Worm (Caenorhabditis elegans) whole organism, L4 larva: ENCODE measurements around the gene Y66C5A.2.

ENCODE experiments used
- ZK546.5 ChIP-seq, 2 experiments: sonication (generic microtip); optimal IDR thresholded peaks; 2 replicates each; lab custom pipeline; 2017; ENCODE audit warnings: missing biosample characterization in 2 of 2, missing genetic modification characterization in 2 of 2
- ceh-82 ChIP-seq: sonication (generic microtip); optimal IDR thresholded peaks from 2 replicates; lab custom pipeline; 2017; ENCODE audit warnings: missing biosample characterization, missing genetic modification characterization
- fkh-10 ChIP-seq: fragments of 150-350 bp; optimal IDR thresholded peaks from 2 replicates; lab custom pipeline; 2014; ENCODE audit warnings: missing biosample characterization, missing genetic modification reagents, missing genetic modification characterization
- fos-1 ChIP-seq: fragments of 150-350 bp; optimal IDR thresholded peaks from 2 replicates; lab custom pipeline; 2014; ENCODE audit warnings: missing biosample characterization, missing genetic modification characterization
- lin-13 ChIP-seq: fragments of 150-350 bp; optimal IDR thresholded peaks from 2 replicates; lab custom pipeline; 2014; ENCODE audit warnings: missing biosample characterization, missing genetic modification reagents, missing genetic modification characterization
- mdt-29 ChIP-seq: fragments of 200-800 bp; sonication (Bioruptor generic); IDR thresholded peaks from 2 replicates; pipeline ENCODE4 v1.3.6; 2022; ENCODE audit warnings: missing genetic modification reagents, missing genetic modification characterization, missing compliant biosample characterization
- mep-1 ChIP-seq: fragments of 150-350 bp; sonication (generic microtip); optimal IDR thresholded peaks from 3 replicates; lab custom pipeline; 2014; ENCODE audit warnings: missing biosample characterization, missing genetic modification characterization
- mxl-3 ChIP-seq: fragments of 200-800 bp; sonication (Bioruptor generic); optimal IDR thresholded peaks from 2 replicates; lab custom pipeline; 2018; ENCODE audit warnings: mild to moderate bottlenecking, missing genetic modification characterization, missing compliant biosample characterization
- nhr-28 ChIP-seq: fragments of 150-350 bp; optimal IDR thresholded peaks from 2 replicates; lab custom pipeline; 2014; ENCODE audit warnings: missing biosample characterization, missing genetic modification characterization
- nhr-77 ChIP-seq: fragments of 150-350 bp; optimal IDR thresholded peaks from 2 replicates; lab custom pipeline; 2014; ENCODE audit warnings: missing biosample characterization, missing genetic modification characterization
- php-3 ChIP-seq: fragments of 200-800 bp; sonication (Bioruptor generic); IDR thresholded peaks from 2 replicates; pipeline ENCODE4 v1.3.6; 2022; ENCODE audit warnings: missing genetic modification reagents, missing genetic modification characterization, missing compliant biosample characterization
- skn-1 ChIP-seq: fragments of 150-350 bp; optimal IDR thresholded peaks from 2 replicates; lab custom pipeline; 2014; ENCODE audit warnings: missing biosample characterization, missing genetic modification characterization
- tra-1 ChIP-seq: fragments of 200-800 bp; sonication (Bioruptor generic); IDR thresholded peaks from 2 replicates; pipeline ENCODE4 v1.3.6; 2022; ENCODE audit warnings: missing genetic modification reagents, missing genetic modification characterization, missing compliant biosample characterization

DNA sequence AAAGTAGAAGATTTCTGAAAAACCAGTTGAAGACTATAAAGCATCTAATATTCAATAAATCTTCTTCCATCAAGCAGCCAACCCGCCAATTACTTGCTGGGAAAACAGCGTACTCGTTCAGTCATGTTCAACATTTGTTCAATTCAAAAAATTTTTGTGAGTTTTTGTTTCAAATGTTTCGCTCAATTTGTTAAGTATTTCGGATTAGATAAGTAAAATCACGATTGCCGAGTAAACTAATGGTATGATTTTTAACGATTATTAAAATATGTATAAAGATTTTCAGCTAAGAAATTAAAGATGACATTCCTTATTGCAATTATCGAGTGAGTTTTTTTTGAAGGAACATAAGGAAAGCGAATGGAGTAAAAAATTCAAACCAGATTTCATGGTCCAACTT lies 10.2 kb downstream of the Y66C5A.2 start, which contains the start of gene M163.10:
- no peak for TF ChIP-seq lin-13
- TF ChIP-seq mdt-29, result no peak
- TF ChIP-seq mep-1 (tag; lab: Kevin White, UChicago), result no peak
- TF ChIP-seq fkh-10 (GFP tag; lab: Kevin White, UChicago), result no peak
- TF ChIP-seq nhr-77 (tag; lab: Kevin White, UChicago), result no peak
- TF ChIP-seq php-3 (GFP tag; lab: Robert Waterston, UW), result no peak
- no peak for TF ChIP-seq ZK546.5 (tag; optimal IDR thresholded peaks at IDR 0.05; lab: Kevin White, UChicago)
- TF ChIP-seq tra-1 (GFP tag; lab: Robert Waterston, UW), result no peak
- TF ChIP-seq ceh-82 (tag; lab: Kevin White, UChicago), result no peak
- TF ChIP-seq skn-1, result no peak
- TF ChIP-seq nhr-28, result no peak
- no peak for TF ChIP-seq fos-1 (tag; lab: Kevin White, UChicago)
- TF ChIP-seq mxl-3, result no peak
